Worm (Caenorhabditis elegans) whole organism, L3 larva: Measurements from ENCODE around the gene R11D1.13.

Experiments used
- ama-1 ChIP-seq: fragments of 150-350 bp; optimal IDR thresholded peaks from 2 replicates; lab custom pipeline; 2018
- daf-12 ChIP-seq: fragments of 150-350 bp; optimal IDR thresholded peaks from 2 replicates; lab custom pipeline; 2014; ENCODE audit warnings: missing biosample characterization, missing genetic modification reagents, missing genetic modification characterization
- egl-27 ChIP-seq: sonication (generic microtip); optimal IDR thresholded peaks from 4 replicates; lab custom pipeline; 2017; ENCODE audit warnings: missing biosample characterization, missing genetic modification reagents, missing genetic modification characterization
- egl-5 ChIP-seq: fragments of 150-350 bp; optimal IDR thresholded peaks from 2 replicates; lab custom pipeline; 2017; ENCODE audit warnings: missing biosample characterization, missing genetic modification reagents, missing genetic modification characterization, inconsistent platforms
- elt-1 ChIP-seq: fragments of 150-350 bp; optimal IDR thresholded peaks from 2 replicates; lab custom pipeline; 2014; ENCODE audit warnings: missing biosample characterization, missing genetic modification characterization
- elt-3 ChIP-seq, 3 experiments: fragments of 150-350 bp in 1 of 3; sonication (generic microtip) in 2 of 3; optimal IDR thresholded peaks; 2 replicates in 2 of 3; 4 replicates in 1 of 3; lab custom pipeline; 2014 to 2017; ENCODE audit warnings: missing biosample characterization in 3 of 3, missing genetic modification characterization in 3 of 3
- eor-1 ChIP-seq, 2 experiments: fragments of 150-350 bp; optimal IDR thresholded peaks; 2 replicates each; lab custom pipeline; 2014 to 2018; ENCODE audit warnings: missing biosample characterization in 2 of 2, missing genetic modification characterization in 2 of 2
- fos-1 ChIP-seq: fragments of 150-350 bp; optimal IDR thresholded peaks from 2 replicates; lab custom pipeline; 2014; ENCODE audit warnings: missing biosample characterization, missing genetic modification characterization
- hmg-11 ChIP-seq: sonication (generic microtip); optimal IDR thresholded peaks from 2 replicates; lab custom pipeline; 2016; ENCODE audit warnings: missing genetic modification characterization, missing compliant biosample characterization
- jun-1 ChIP-seq: fragments of 150-350 bp; optimal IDR thresholded peaks from 2 replicates; lab custom pipeline; 2014; ENCODE audit warnings: missing biosample characterization, missing genetic modification reagents, missing genetic modification characterization
- lsy-12 ChIP-seq: sonication (generic microtip); optimal IDR thresholded peaks from 2 replicates; lab custom pipeline; 2016; ENCODE audit warnings: mild to moderate bottlenecking, missing genetic modification characterization, missing compliant biosample characterization
- mdl-1 ChIP-seq: fragments of 150-350 bp; optimal IDR thresholded peaks from 2 replicates; lab custom pipeline; 2014; ENCODE audit warnings: missing biosample characterization, missing genetic modification characterization
- mml-1 ChIP-seq: fragments of 150-350 bp; sonication (generic microtip); optimal IDR thresholded peaks from 3 replicates; lab custom pipeline; 2014; ENCODE audit warnings: missing biosample characterization, missing genetic modification characterization
- nhr-67 ChIP-seq: fragments of 150-350 bp; optimal IDR thresholded peaks from 2 replicates; lab custom pipeline; 2014; ENCODE audit warnings: missing biosample characterization, missing genetic modification characterization
- nhr-77 ChIP-seq: fragments of 150-350 bp; optimal IDR thresholded peaks from 2 replicates; lab custom pipeline; 2014; ENCODE audit warnings: missing biosample characterization, missing genetic modification characterization
- pha-4 ChIP-seq: fragments of 150-350 bp; optimal IDR thresholded peaks from 2 replicates; lab custom pipeline; 2014; ENCODE audit warnings: missing biosample characterization, missing genetic modification reagents, missing genetic modification characterization
- snpc-4 ChIP-seq: fragments of 150-350 bp; optimal IDR thresholded peaks from 2 replicates; lab custom pipeline; 2014; ENCODE audit warnings: missing biosample characterization, missing genetic modification characterization
- ztf-11 ChIP-seq: fragments of 150-350 bp; optimal IDR thresholded peaks from 2 replicates; lab custom pipeline; 2014; ENCODE audit warnings: missing biosample characterization, missing genetic modification characterization

The R11D1.13 gene

ce11 chrV:12773852-12774251, 46.9 kb downstream of the R11D1.13 start:
- TF ChIP-seq egl-5 (tag; lab: Kevin White, UChicago) (no peak), fos-1 (tag; lab: Kevin White, UChicago) (no peak), lsy-12 (tag; lab: Kevin White, UChicago) (no peak), egl-27 (tag; lab: Kevin White, UChicago) (no peak), elt-1 (tag; lab: Kevin White, UChicago) (no peak), hmg-11 (tag; lab: Kevin White, UChicago) (no peak), nhr-77 (no peak), mml-1 (tag; lab: Kevin White, UChicago) (no peak), mdl-1 (no peak), eor-1 (tag; optimal IDR thresholded peaks at IDR 0.05; lab: Kevin White, UChicago) (no peak), daf-12 (tag; lab: Kevin White, UChicago) (no peak), jun-1 (tag; lab: Kevin White, UChicago) (no peak), ama-1 (lab: Kevin White, UChicago) (no peak), pha-4 (tag; lab: Kevin White, UChicago) (no peak), ztf-11 (tag; lab: Kevin White, UChicago) (no peak), snpc-4 (tag; lab: Kevin White, UChicago) (no peak), elt-3 (tag; optimal IDR thresholded peaks at IDR 0.05; lab: Kevin White, UChicago) (no peak), nhr-67 (tag; lab: Kevin White, UChicago) (no peak)
